Fruit fly (Drosophila melanogaster): ENCODE results near the gene alpha-Spec.
A peak's percentile ranks its signal among the peaks of the same experiment; 100 is the strongest.

alpha-Spec gene

dm6 chr3L:1794943-1795696 lies at the start of gene alpha-Spec, which contains the start of the genes dlt and Cdc37:
TSS of gene alpha-Spec (minus strand) at chr3L:1795328.
TSS of gene dlt (minus strand) at chr3L:1795328.
TSS of gene Cdc37 (plus strand) at chr3L:1795392.
- TF ChIP-seq pan (optimal IDR thresholded peaks at IDR 0.05) (no peak), psq (optimal IDR thresholded peaks at IDR 0.05) (no peak), usp (GFP tag; optimal IDR thresholded peaks at IDR 0.05) (no peak), Dll (optimal IDR thresholded peaks at IDR 0.05) (no peak), CG8478 (optimal IDR thresholded peaks at IDR 0.05) (no peak), EcR (GFP tag; optimal IDR thresholded peaks at IDR 0.05) (no peak)

- TF ChIP-seq usp (GFP tag; optimal IDR thresholded peaks at IDR 0.05) (no peak), CG8478 (optimal IDR thresholded peaks at IDR 0.05) (no peak), EcR (GFP tag; optimal IDR thresholded peaks at IDR 0.05) (no peak), psq (optimal IDR thresholded peaks at IDR 0.05) (no peak), pan (optimal IDR thresholded peaks at IDR 0.05) (no peak), Dll (optimal IDR thresholded peaks at IDR 0.05) (no peak)
Observed at dm6 chr3L:1844600-1844999, 49.5 kb upstream of the alpha-Spec start.

DNA sequence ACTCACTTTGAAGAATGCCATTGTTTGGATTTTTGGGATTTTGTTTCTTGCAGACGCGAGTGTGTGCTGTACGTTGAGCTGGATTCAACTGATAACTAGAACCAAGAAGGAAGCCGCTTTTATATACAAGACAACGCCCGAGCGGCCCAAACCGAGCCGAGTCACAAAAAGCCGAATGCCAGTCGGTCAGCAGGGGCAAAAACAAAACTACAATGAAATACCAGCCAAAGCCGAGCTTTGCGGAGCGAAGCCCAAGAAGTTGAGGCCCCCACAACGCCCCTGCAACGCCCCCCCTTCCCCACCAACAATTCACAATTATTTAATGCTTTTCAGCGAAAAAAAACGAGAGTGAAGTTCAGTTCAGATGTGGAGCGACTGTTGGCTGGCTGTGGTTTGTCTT lies 46.9 kb upstream of the alpha-Spec start, which contains the start of gene Cpr62Bc:
TSS of gene Cpr62Bc (minus strand) at position 101 of the 400 bp plus-strand sequence.
- TF ChIP-seq psq (optimal IDR thresholded peaks at IDR 0.05) (no peak), EcR (GFP tag; optimal IDR thresholded peaks at IDR 0.05) (no peak), Dll (optimal IDR thresholded peaks at IDR 0.05) (no peak), CG8478 (optimal IDR thresholded peaks at IDR 0.05) (no peak), usp (GFP tag; optimal IDR thresholded peaks at IDR 0.05) (no peak), pan (optimal IDR thresholded peaks at IDR 0.05) (no peak)

DNA sequence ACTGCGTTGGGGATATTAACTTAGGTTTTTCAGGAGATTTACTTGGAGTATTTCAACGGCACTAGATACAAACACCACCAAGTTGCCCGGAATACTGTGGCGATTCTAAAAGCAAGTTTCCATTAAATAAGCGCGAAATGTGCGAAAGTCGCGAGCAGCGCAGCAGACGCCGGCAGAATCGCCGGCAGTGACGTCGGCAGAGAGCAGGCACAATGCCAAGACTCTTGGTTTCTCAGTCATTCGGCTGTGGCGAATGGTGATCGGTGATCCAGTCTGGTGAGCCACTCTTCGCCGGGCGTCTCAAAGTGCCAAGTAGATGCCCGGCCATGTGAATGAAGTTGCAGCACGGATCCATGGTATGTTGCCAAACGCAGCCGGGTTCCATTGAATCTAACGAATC lies 39.9 kb upstream of the alpha-Spec start, which contains the start of gene Cpr62Bb:
TSS of gene Cpr62Bb (minus strand) at position 101 of the 400 bp plus-strand sequence.
- TF ChIP-seq CG8478 (optimal IDR thresholded peaks at IDR 0.05) (no peak), Dll (optimal IDR thresholded peaks at IDR 0.05) (no peak), psq (optimal IDR thresholded peaks at IDR 0.05) (no peak), pan (optimal IDR thresholded peaks at IDR 0.05) (no peak), EcR (GFP tag; optimal IDR thresholded peaks at IDR 0.05) (no peak), usp (GFP tag; optimal IDR thresholded peaks at IDR 0.05) (no peak)

DNA sequence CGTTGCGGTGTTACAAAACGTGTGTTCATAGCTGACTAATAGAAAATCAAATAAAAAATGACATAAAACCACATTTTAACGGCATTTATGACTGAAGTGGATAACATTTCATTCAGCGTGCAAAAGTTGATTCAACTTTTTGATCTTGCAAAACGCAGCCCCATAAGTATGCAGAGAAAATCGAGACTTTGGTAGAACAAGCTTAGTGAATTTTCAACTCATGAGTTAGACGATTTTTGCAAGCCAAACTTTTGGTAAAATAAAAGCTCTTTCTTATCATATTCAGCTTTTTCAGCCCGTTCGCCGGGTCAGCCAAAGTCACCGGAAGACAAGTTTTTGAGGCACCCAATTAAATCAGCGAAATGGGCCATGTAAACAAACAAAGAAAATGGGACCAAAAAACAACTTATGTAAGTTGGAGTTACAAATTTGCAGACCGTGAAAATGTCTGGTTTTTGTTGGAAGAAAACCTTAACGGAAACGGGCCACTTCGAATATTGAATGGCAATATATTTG lies 36.7 kb upstream of the alpha-Spec start, which contains the start of gene Cpr62Ba:
TSS of gene Cpr62Ba (minus strand) at position 31 of the 516 bp plus-strand sequence.
- TF ChIP-seq usp (GFP tag; optimal IDR thresholded peaks at IDR 0.05) (no peak), EcR (GFP tag; optimal IDR thresholded peaks at IDR 0.05) (peak in 1 of 2 experiments; percentile 33)

DNA sequence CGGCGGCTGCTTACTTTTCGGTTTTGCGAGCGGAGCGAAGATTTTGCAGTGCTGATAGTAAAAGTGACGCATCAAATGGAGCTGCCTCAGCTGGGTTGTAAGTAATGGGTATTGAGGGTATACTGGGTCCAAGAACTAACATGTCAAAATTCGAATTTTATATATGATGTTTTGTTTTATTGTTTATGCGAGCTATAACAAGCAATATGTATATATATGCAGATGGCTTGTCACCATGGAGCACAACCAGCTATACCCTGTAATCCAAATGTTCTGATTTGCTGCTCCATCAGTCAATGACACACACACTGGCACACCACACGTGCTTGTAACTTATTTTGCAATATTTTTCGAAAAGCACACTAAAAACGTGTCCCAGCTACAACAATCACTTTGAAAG lies 34.4 kb upstream of the alpha-Spec start:
- no peak for TF ChIP-seq psq (optimal IDR thresholded peaks at IDR 0.05)
- no peak for TF ChIP-seq usp (GFP tag; optimal IDR thresholded peaks at IDR 0.05)
- no peak for TF ChIP-seq EcR (GFP tag; optimal IDR thresholded peaks at IDR 0.05)
- TF ChIP-seq pan (optimal IDR thresholded peaks at IDR 0.05) = peak; percentile 65
- no peak for TF ChIP-seq CG8478 (optimal IDR thresholded peaks at IDR 0.05)
- no peak for TF ChIP-seq Dll (optimal IDR thresholded peaks at IDR 0.05)

DNA sequence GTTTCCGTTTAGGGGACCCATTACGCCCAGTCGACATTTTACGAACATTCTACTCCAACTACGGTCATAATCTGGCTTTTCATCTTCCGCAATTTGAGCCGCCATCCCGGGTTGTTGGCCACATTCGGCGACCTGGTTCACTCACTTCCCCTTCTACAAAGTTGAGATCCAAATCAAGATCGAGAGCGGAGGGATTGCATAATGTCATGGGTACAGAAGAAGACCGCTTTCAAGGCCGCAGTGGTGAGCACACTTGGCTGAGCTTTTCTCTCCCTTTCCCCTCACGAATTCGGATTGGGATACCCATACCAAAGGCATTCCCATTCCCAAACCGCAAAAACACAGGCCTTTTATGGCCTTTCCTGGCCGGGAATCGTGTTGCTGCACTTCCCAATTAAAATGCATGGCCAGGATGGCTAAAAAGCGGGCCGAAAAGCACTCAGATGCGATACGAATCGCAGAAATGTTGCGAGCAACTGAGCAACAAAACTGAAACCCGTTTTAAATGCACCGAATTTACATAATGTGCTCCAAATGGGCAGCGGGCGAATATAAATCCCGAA lies 32.8 kb upstream of the alpha-Spec start:
- no peak for TF ChIP-seq usp (GFP tag; optimal IDR thresholded peaks at IDR 0.05)

DNA sequence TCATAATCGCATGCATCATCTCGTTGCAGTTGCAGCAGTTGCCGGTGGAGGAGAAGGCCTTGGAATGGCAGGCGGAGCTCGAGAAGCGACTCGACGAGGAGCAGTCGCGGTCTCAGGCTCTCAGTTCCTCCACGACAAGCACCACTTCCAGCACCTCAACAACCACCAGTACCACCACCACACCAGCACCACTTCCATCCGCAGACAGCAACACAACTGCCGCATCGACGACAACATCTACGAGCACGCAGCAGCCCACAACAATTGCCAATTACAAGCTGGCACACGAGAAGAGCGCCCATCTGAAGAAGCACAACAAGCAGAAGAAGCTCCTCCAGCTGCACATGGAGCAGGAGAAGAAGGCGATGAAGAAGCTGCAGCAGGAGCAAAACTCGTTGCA lies 27.2 kb upstream of the alpha-Spec start:
- TF ChIP-seq Dll (optimal IDR thresholded peaks at IDR 0.05) (no peak), usp (GFP tag; optimal IDR thresholded peaks at IDR 0.05) (no peak), CG8478 (optimal IDR thresholded peaks at IDR 0.05) (no peak), pan (optimal IDR thresholded peaks at IDR 0.05) (no peak), EcR (GFP tag; optimal IDR thresholded peaks at IDR 0.05) (no peak), psq (optimal IDR thresholded peaks at IDR 0.05) (no peak)

DNA sequence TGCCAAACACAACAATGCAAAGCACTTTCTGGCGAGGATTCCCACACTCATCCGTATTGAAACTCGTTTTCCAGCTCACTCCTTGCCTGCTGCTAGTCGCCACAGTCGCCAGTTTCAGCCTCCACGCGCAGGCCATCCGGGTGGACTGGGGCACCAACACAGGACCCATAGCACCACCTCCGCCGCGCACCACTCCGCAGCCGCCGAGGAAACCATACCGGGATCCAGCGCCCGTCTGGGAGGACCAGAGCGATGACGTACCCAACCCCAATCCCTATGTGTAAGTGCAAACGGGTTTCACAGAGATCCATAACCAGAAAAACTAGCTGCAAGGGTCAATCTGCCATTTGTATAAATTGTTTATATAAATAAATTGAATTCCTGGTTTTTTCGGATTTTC lies 26.0 kb upstream of the alpha-Spec start:
- no peak for TF ChIP-seq pan (optimal IDR thresholded peaks at IDR 0.05)
- no peak for TF ChIP-seq usp (GFP tag; optimal IDR thresholded peaks at IDR 0.05)
- no peak for TF ChIP-seq Dll (optimal IDR thresholded peaks at IDR 0.05)
- TF ChIP-seq EcR (GFP tag; optimal IDR thresholded peaks at IDR 0.05) = no peak
- no peak for TF ChIP-seq CG8478 (optimal IDR thresholded peaks at IDR 0.05)
- no peak for TF ChIP-seq psq (optimal IDR thresholded peaks at IDR 0.05)

dm6 chr3L:1818834-1819233 lies 23.7 kb upstream of the alpha-Spec start:
- TF ChIP-seq pan (optimal IDR thresholded peaks at IDR 0.05) (no peak), CG8478 (optimal IDR thresholded peaks at IDR 0.05) (no peak), Dll (optimal IDR thresholded peaks at IDR 0.05) (no peak), usp (GFP tag; optimal IDR thresholded peaks at IDR 0.05) (no peak), EcR (GFP tag; optimal IDR thresholded peaks at IDR 0.05) (no peak), psq (optimal IDR thresholded peaks at IDR 0.05) (no peak)

DNA sequence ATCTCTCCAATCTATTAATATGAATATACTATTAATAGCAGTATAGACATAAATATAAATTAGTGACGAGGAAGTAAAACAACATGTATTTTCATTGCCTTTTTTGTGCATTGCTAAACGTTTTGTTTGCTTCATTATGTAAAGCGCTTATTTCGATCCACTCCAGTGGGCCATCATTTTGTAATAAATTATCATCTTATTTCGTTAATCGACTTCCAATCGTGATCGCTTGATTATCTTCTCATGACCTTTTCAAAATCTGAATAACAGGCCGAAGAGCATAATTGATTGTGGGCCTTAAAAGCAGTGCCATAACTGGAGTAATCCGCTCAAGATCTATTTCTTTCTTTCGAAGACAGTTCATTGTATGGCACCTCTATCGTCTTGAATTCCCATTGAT lies 22.3 kb upstream of the alpha-Spec start:
- TF ChIP-seq EcR (GFP tag; optimal IDR thresholded peaks at IDR 0.05) (no peak), usp (GFP tag; optimal IDR thresholded peaks at IDR 0.05) (no peak), CG8478 (optimal IDR thresholded peaks at IDR 0.05) (no peak), pan (optimal IDR thresholded peaks at IDR 0.05) (no peak), Dll (optimal IDR thresholded peaks at IDR 0.05) (no peak), psq (optimal IDR thresholded peaks at IDR 0.05) (no peak)

dm6 chr3L:1816614-1817013 lies 21.5 kb upstream of the alpha-Spec start:
- TF ChIP-seq CG8478 (optimal IDR thresholded peaks at IDR 0.05) (no peak), EcR (GFP tag; optimal IDR thresholded peaks at IDR 0.05) (no peak), Dll (optimal IDR thresholded peaks at IDR 0.05) (no peak), psq (optimal IDR thresholded peaks at IDR 0.05) (no peak), pan (optimal IDR thresholded peaks at IDR 0.05) (no peak), usp (GFP tag; optimal IDR thresholded peaks at IDR 0.05) (no peak)

Data from whole organism.